Worm (Caenorhabditis elegans) whole organism, L2 larva: ENCODE data around the gene F37A8.2.

Experiments
- C34F6.9 ChIP-seq: fragments of 150-350 bp; optimal IDR thresholded peaks from 2 replicates; lab custom pipeline; 2014; ENCODE audit warnings: missing biosample characterization, missing genetic modification characterization
- ZK546.5 ChIP-seq: sonication (generic microtip); optimal IDR thresholded peaks from 2 replicates; lab custom pipeline; 2017; ENCODE audit warnings: missing biosample characterization, missing genetic modification characterization
- blmp-1 ChIP-seq: sonication (generic microtip); optimal IDR thresholded peaks from 2 replicates; lab custom pipeline; 2017; ENCODE audit warnings: missing genetic modification characterization, mild to moderate bottlenecking, missing compliant biosample characterization, antibody characterized with exemption, moderate library complexity; ENCODE audit not compliant: insufficient read depth
- ceh-16 ChIP-seq: fragments of 150-350 bp; optimal IDR thresholded peaks from 2 replicates; lab custom pipeline; 2014; ENCODE audit warnings: missing biosample characterization, missing genetic modification characterization
- elt-3 ChIP-seq: sonication (generic microtip); optimal IDR thresholded peaks from 2 replicates; lab custom pipeline; 2017; ENCODE audit warnings: missing biosample characterization, missing genetic modification characterization
- mab-5 ChIP-seq: fragments of 150-350 bp; optimal IDR thresholded peaks from 2 replicates; lab custom pipeline; 2014; ENCODE audit warnings: missing biosample characterization, missing genetic modification characterization
- unc-39 ChIP-seq: fragments of 150-350 bp; optimal IDR thresholded peaks from 2 replicates; lab custom pipeline; 2014; ENCODE audit warnings: missing biosample characterization, missing genetic modification characterization
- zag-1 ChIP-seq: fragments of 150-350 bp; optimal IDR thresholded peaks from 2 replicates; lab custom pipeline; 2014; ENCODE audit warnings: missing biosample characterization, missing genetic modification characterization

- TF ChIP-seq elt-3 (no peak), ZK546.5 (tag; lab: Kevin White, UChicago) (no peak), unc-39 (tag; lab: Kevin White, UChicago) (no peak), zag-1 (no peak), mab-5 (tag; lab: Kevin White, UChicago) (no peak), ceh-16 (tag; lab: Kevin White, UChicago) (no peak), blmp-1 (tag; lab: Kevin White, UChicago) (no peak), C34F6.9 (tag; lab: Kevin White, UChicago) (no peak)
Observed at ce11 chrIII:3926801-3927200, 4.5 kb downstream of the F37A8.2 start.
